Worm (Caenorhabditis elegans) whole organism, L1 larva: ENCODE data around the gene Y51B9A.9.

Experiments
- C34B4.2 ChIP-seq: sonication (generic microtip); optimal IDR thresholded peaks from 2 replicates; lab custom pipeline; 2017; ENCODE audit warnings: mild to moderate bottlenecking, missing genetic modification characterization, missing compliant biosample characterization
- ama-1 ChIP-seq: fragments of 150-350 bp; optimal IDR thresholded peaks from 2 replicates; lab custom pipeline; 2014
- hpl-2 ChIP-seq: fragments of 150-350 bp; optimal IDR thresholded peaks from 2 replicates; lab custom pipeline; 2014; ENCODE audit warnings: missing biosample characterization, missing genetic modification reagents, missing genetic modification characterization
- lin-35 ChIP-seq, 2 experiments: fragments of 150-350 bp; optimal IDR thresholded peaks; 2 replicates each; lab custom pipeline; 2014; ENCODE audit warnings: missing biosample characterization in 2 of 2, missing genetic modification characterization in 2 of 2, missing genetic modification reagents in 2 of 2
- lsy-2 ChIP-seq, 2 experiments: fragments of 150-350 bp; optimal IDR thresholded peaks; 2 replicates each; lab custom pipeline; 2014; ENCODE audit warnings: missing biosample characterization in 2 of 2, missing genetic modification characterization in 2 of 2
- nhr-237 ChIP-seq: fragments of 150-350 bp; optimal IDR thresholded peaks from 2 replicates; lab custom pipeline; 2014; ENCODE audit warnings: missing biosample characterization, missing genetic modification characterization
- nhr-28 ChIP-seq: fragments of 150-350 bp; optimal IDR thresholded peaks from 2 replicates; lab custom pipeline; 2014; ENCODE audit warnings: missing biosample characterization, missing genetic modification characterization
- nhr-71 ChIP-seq: sonication (generic microtip); optimal IDR thresholded peaks from 2 replicates; lab custom pipeline; 2016; ENCODE audit warnings: mild to moderate bottlenecking, missing genetic modification characterization, moderate library complexity, missing compliant biosample characterization
- snpc-4 ChIP-seq: fragments of 150-350 bp; optimal IDR thresholded peaks from 2 replicates; lab custom pipeline; 2014; ENCODE audit warnings: missing biosample characterization, missing genetic modification characterization
- unc-30 ChIP-seq: sonication (generic microtip); optimal IDR thresholded peaks from 2 replicates; lab custom pipeline; 2017; ENCODE audit warnings: missing biosample characterization, missing genetic modification characterization
- unc-62 ChIP-seq: fragments of 150-350 bp; optimal IDR thresholded peaks from 2 replicates; lab custom pipeline; 2014; ENCODE audit warnings: missing biosample characterization, missing genetic modification reagents, missing genetic modification characterization
- vab-15 ChIP-seq: sonication (generic microtip); optimal IDR thresholded peaks from 2 replicates; lab custom pipeline; 2017; ENCODE audit warnings: missing genotype, mild to moderate bottlenecking, missing genetic modification characterization, missing compliant biosample characterization

DNA sequence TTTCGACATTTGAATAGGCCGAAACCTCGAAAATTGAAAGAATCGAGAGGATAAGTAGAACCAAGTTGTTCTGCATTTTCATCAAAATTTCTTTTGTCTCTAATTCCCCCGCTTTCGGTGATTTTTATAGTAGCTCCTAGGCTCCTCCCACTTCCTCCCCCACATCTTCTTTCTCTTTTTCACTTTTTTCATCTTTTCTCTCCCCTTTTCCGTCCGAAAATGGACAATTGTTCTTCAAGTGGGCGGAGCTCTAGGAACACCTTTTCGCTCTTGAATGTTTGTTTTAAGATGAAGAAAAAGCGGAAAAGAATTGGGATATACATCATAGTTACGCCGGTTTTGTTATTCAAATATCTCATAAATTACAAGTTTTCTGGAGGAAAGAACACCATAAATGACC, 50.9 kb downstream of the Y51B9A.9 start, which contains the start of gene F42A8.1:
- TF ChIP-seq unc-30 (tag; lab: Kevin White, UChicago) (no peak), hpl-2 (GFP tag; lab: Kevin White, UChicago) (no peak), ama-1 (lab: Kevin White, UChicago) (no peak), unc-62 (GFP tag; lab: Kevin White, UChicago) (no peak), nhr-28 (tag; lab: Kevin White, UChicago) (no peak), lsy-2 (tag; optimal IDR thresholded peaks at IDR 0.05; lab: Kevin White, UChicago) (no peak), snpc-4 (tag; lab: Kevin White, UChicago) (no peak), C34B4.2 (tag; lab: Kevin White, UChicago) (no peak), vab-15 (tag; lab: Kevin White, UChicago) (no peak), nhr-71 (tag; lab: Kevin White, UChicago) (no peak), lin-35 (GFP tag; optimal IDR thresholded peaks at IDR 0.05; lab: Kevin White, UChicago) (no peak), nhr-237 (tag; lab: Kevin White, UChicago) (no peak)
